Worm (Caenorhabditis elegans) whole organism, midembryonic: ENCODE results near the gene ugt-41.

ENCODE experiments used
- T22C8.4 ChIP-seq: fragments of 200-800 bp; sonication (Bioruptor generic); IDR thresholded peaks from 2 replicates; pipeline ENCODE4 v1.3.6; 2022; ENCODE audit warnings: missing genetic modification characterization, missing compliant biosample characterization
- cog-1 ChIP-seq: sonication (generic microtip); optimal IDR thresholded peaks from 2 replicates; lab custom pipeline; 2016; ENCODE audit warnings: missing genetic modification characterization, missing compliant biosample characterization
- flt-1 ChIP-seq: fragments of 200-800 bp; sonication (Bioruptor generic); IDR thresholded peaks from 2 replicates; pipeline ENCODE4 v1.3.6; 2022; ENCODE audit warnings: missing genetic modification characterization, missing compliant biosample characterization
- klf-2 ChIP-seq: fragments of 200-800 bp; sonication (Bioruptor generic); conservative IDR thresholded peaks from 2 replicates; pipeline ENCODE4 v1.3.6; 2022; ENCODE audit warnings: missing genetic modification reagents, missing genetic modification characterization, missing compliant biosample characterization
- med-1 ChIP-seq: sonication (generic microtip); optimal IDR thresholded peaks from 2 replicates; lab custom pipeline; 2017; ENCODE audit warnings: missing genetic modification characterization, mild to moderate bottlenecking, missing compliant biosample characterization, antibody characterized with exemption, missing genetic modification reagents; ENCODE audit not compliant: insufficient read depth
- ref-1 ChIP-seq: fragments of 200-800 bp; sonication (Bioruptor generic); conservative IDR thresholded peaks from 2 replicates; pipeline ENCODE4 v1.3.6; 2022; ENCODE audit warnings: missing genetic modification reagents, missing genetic modification characterization, missing compliant biosample characterization
- tab-1 ChIP-seq: fragments of 200-800 bp; sonication (Bioruptor generic); IDR thresholded peaks from 2 replicates; pipeline ENCODE4 v1.3.6; 2022; ENCODE audit warnings: missing genetic modification characterization, missing compliant biosample characterization
- ztf-23 ChIP-seq: fragments of 200-800 bp; sonication (Bioruptor generic); IDR thresholded peaks from 2 replicates; pipeline ENCODE4 v1.3.6; 2022; ENCODE audit warnings: missing genetic modification reagents, missing genetic modification characterization, missing compliant biosample characterization
- ztf-29 ChIP-seq: fragments of 200-800 bp; sonication (Bioruptor generic); IDR thresholded peaks from 2 replicates; pipeline ENCODE4 v1.3.6; 2022; ENCODE audit warnings: missing genetic modification reagents, missing genetic modification characterization, missing compliant biosample characterization

ugt-41 gene

ce11 chrV:7194818-7195217 is 31.4 kb upstream of the ugt-41 start:
- TF ChIP-seq ztf-29 (GFP tag; lab: Robert Waterston, UW) (no peak), med-1 (GFP tag; lab: Kevin White, UChicago) (no peak), T22C8.4 (GFP tag; lab: Robert Waterston, UW) (no peak), flt-1 (GFP tag; lab: Robert Waterston, UW) (no peak), tab-1 (GFP tag; lab: Robert Waterston, UW) (no peak), ref-1 (no peak), cog-1 (tag; lab: Kevin White, UChicago) (no peak), ztf-23 (GFP tag; lab: Robert Waterston, UW) (no peak), klf-2 (GFP tag; lab: Robert Waterston, UW) (no peak)

DNA sequence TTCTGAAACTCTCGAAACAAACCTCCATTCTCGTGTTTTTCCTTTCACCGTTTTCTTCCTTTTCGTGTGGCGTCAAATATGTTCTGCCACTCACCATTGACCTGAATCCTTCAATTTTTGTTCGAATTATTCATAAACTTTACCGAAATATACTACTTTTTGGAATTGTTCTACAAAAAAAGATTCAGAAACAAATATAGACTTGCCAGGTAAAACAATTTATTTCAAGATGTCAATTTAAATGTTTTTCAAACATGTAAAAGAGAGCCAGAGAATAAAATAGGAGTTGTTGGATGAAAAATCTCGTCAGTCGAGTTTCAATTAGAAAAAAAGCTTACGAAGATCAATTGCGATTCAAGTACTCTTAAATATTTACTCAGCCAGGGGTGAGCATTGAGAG is 30.2 kb upstream of the ugt-41 start, which contains the start of gene F09G2.8:
Gene F09G2.8, minus strand, starts transcription at position 101 of the 400 bp plus-strand sequence.
- TF ChIP-seq klf-2 (GFP tag; lab: Robert Waterston, UW): no peak
- TF ChIP-seq ztf-29 (GFP tag; lab: Robert Waterston, UW): no peak
- no peak for TF ChIP-seq ztf-23 (GFP tag; lab: Robert Waterston, UW)
- no peak for TF ChIP-seq med-1 (GFP tag; lab: Kevin White, UChicago)
- no peak for TF ChIP-seq tab-1 (GFP tag; lab: Robert Waterston, UW)
- TF ChIP-seq ref-1: no peak
- TF ChIP-seq cog-1 (tag; lab: Kevin White, UChicago): no peak
- TF ChIP-seq flt-1 (GFP tag; lab: Robert Waterston, UW): no peak
- TF ChIP-seq T22C8.4 (GFP tag; lab: Robert Waterston, UW): no peak

- TF ChIP-seq tab-1 (GFP tag; lab: Robert Waterston, UW): no peak
These were observed 23.9 kb upstream of the ugt-41 start for ce11 chrV:7187295-7187694.

DNA sequence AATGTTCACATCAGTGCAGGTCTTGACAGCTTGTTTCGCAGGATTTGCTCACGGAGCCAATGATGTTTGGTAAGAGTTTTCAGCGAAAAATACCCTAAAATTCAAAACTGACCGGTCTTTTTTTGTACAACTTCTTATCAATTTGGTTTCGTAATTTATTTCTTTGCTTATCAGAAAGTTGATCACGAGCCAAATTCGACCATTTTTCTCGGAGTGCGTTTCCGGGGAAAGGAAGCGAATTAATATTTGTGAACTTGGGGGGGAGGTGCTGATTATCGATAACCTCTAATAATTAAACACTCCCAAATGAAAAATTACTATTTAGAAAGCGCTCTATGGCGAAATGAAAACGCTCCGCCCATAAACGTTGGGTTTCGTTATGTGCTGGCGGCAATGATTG is 23.2 kb upstream of the ugt-41 start:
- TF ChIP-seq tab-1 (GFP tag; lab: Robert Waterston, UW) (no peak), ztf-29 (GFP tag; lab: Robert Waterston, UW) (no peak), med-1 (GFP tag; lab: Kevin White, UChicago) (no peak), cog-1 (tag; lab: Kevin White, UChicago) (no peak)

DNA sequence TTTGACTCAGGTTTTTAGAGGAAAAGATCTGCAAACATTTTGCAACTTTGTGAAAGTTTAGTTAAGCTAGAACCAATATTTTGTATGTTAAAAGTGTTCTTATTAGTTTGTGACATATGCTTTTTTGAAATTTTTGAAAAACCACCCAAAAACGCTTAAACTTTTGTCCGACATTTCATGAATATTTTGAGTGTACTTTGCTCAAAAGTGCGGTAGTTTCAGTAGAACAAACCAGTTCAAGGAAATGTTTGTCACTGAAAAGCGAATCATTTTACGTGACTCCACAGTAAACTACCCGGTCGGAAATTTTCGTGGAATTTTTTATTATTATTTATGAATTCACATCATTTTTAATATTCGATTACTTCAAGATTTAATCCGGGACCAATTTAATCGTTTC is 21.2 kb upstream of the ugt-41 start, which contains the start of gene pitr-5:
Gene pitr-5, plus strand, starts transcription at position 301 of the 400 bp plus-strand sequence.
- no peak for TF ChIP-seq klf-2 (GFP tag; lab: Robert Waterston, UW)
- TF ChIP-seq ref-1: no peak
- no peak for TF ChIP-seq flt-1 (GFP tag; lab: Robert Waterston, UW)
- no peak for TF ChIP-seq ztf-23 (GFP tag; lab: Robert Waterston, UW)
- TF ChIP-seq T22C8.4 (GFP tag; lab: Robert Waterston, UW): no peak
- no peak for TF ChIP-seq ztf-29 (GFP tag; lab: Robert Waterston, UW)
- no peak for TF ChIP-seq tab-1 (GFP tag; lab: Robert Waterston, UW)
- TF ChIP-seq med-1 (GFP tag; lab: Kevin White, UChicago): no peak
- no peak for TF ChIP-seq cog-1 (tag; lab: Kevin White, UChicago)

ce11 chrV:7178843-7179242 is 15.4 kb upstream of the ugt-41 start, which contains the start of gene cpsf-2:
Gene cpsf-2, plus strand, starts transcription at chrV:7179172.
- TF ChIP-seq flt-1 (GFP tag; lab: Robert Waterston, UW) (no peak), med-1 (GFP tag; lab: Kevin White, UChicago) (no peak), cog-1 (tag; lab: Kevin White, UChicago) (no peak), ztf-29 (GFP tag; lab: Robert Waterston, UW) (no peak), tab-1 (GFP tag; lab: Robert Waterston, UW) (no peak), klf-2 (GFP tag; lab: Robert Waterston, UW) (no peak), T22C8.4 (GFP tag; lab: Robert Waterston, UW) (no peak), ref-1 (no peak), ztf-23 (GFP tag; lab: Robert Waterston, UW) (no peak)

DNA sequence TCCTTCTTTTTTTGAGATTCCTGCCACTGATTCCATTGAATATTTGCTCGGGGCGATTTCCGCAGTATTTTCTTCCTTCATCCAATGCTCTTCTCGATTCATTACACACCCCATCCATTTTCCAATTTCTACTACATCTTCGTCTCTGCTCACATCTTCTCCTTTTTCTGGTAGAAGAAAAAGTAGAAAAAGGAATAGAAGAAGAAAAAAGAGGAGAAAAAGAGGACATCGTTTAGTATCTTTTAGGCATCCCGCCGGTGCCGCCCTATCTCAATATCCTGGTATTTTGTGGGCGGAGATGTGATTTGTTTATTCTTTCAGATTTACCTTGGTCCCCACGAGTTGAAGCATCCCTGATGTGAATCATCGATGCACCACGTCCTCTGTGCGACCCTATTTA is 11.8 kb upstream of the ugt-41 start, which contains the start of gene lgc-39:
Gene lgc-39, plus strand, starts transcription at position 301 of the 400 bp plus-strand sequence.
- no peak for TF ChIP-seq ztf-29 (GFP tag; lab: Robert Waterston, UW)
- no peak for TF ChIP-seq T22C8.4 (GFP tag; lab: Robert Waterston, UW)
- no peak for TF ChIP-seq tab-1 (GFP tag; lab: Robert Waterston, UW)
- no peak for TF ChIP-seq cog-1 (tag; lab: Kevin White, UChicago)
- no peak for TF ChIP-seq klf-2 (GFP tag; lab: Robert Waterston, UW)
- TF ChIP-seq med-1 (GFP tag; lab: Kevin White, UChicago): no peak
- TF ChIP-seq flt-1 (GFP tag; lab: Robert Waterston, UW): no peak
- no peak for TF ChIP-seq ref-1
- TF ChIP-seq ztf-23 (GFP tag; lab: Robert Waterston, UW): no peak

DNA sequence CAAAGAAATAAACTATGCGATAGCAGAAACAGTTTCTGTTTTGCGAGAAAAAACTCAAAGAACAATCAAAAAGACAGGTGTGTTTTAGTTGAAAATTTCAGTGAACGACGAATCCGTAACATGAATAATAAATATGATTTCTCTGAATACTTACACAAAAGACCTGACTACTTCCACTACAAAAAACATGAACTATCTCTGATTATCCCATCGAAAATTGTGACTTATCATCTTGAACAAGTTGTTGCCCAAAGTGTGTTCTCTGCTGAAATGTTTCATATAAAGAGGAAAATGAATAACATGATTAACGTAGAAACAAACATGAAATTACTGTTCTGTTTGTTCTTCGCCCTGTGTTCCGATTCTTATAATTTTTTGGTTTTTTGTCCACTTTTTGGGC is 3.3 kb upstream of the ugt-41 start, which contains the start of gene ugt-36:
Gene ugt-36, plus strand, starts transcription at position 301 of the 400 bp plus-strand sequence.
- TF ChIP-seq flt-1 (GFP tag; lab: Robert Waterston, UW): no peak
- TF ChIP-seq ref-1: no peak
- no peak for TF ChIP-seq med-1 (GFP tag; lab: Kevin White, UChicago)
- no peak for TF ChIP-seq tab-1 (GFP tag; lab: Robert Waterston, UW)

- TF ChIP-seq T22C8.4 (GFP tag; lab: Robert Waterston, UW): no peak
- TF ChIP-seq klf-2 (GFP tag; lab: Robert Waterston, UW): no peak
- no peak for TF ChIP-seq flt-1 (GFP tag; lab: Robert Waterston, UW)
- TF ChIP-seq cog-1 (tag; lab: Kevin White, UChicago): no peak
- TF ChIP-seq ztf-29 (GFP tag; lab: Robert Waterston, UW): no peak
- TF ChIP-seq med-1 (GFP tag; lab: Kevin White, UChicago): no peak
These were observed 815 bp upstream of the ugt-41 start, which contains the start of gene srh-83 for ce11 chrV:7164210-7164609. Gene srh-83, plus strand, starts transcription at chrV:7164510.

ce11 chrV:7159391-7159790 is 4.0 kb downstream of the ugt-41 start, which contains the start of gene str-204:
Gene str-204, plus strand, starts transcription at chrV:7159691.
- no peak for TF ChIP-seq flt-1 (GFP tag; lab: Robert Waterston, UW)
- no peak for TF ChIP-seq ztf-23 (GFP tag; lab: Robert Waterston, UW)
- TF ChIP-seq T22C8.4 (GFP tag; lab: Robert Waterston, UW): no peak
- no peak for TF ChIP-seq ref-1
- no peak for TF ChIP-seq med-1 (GFP tag; lab: Kevin White, UChicago)
- no peak for TF ChIP-seq cog-1 (tag; lab: Kevin White, UChicago)
- TF ChIP-seq ztf-29 (GFP tag; lab: Robert Waterston, UW): no peak
- TF ChIP-seq klf-2 (GFP tag; lab: Robert Waterston, UW): no peak
- TF ChIP-seq tab-1 (GFP tag; lab: Robert Waterston, UW): no peak
